Worm (Caenorhabditis elegans) whole organism, mixed stage, embryonic: Measurements from ENCODE around the gene C45G9.10.

ENCODE experiments used
- M03D4.4 ChIP-seq: sonication (generic microtip); optimal IDR thresholded peaks from 2 replicates; lab custom pipeline; 2017; ENCODE audit warnings: mild to moderate bottlenecking, missing genetic modification characterization, missing compliant biosample characterization
- bed-3 ChIP-seq: fragments of 200-800 bp; sonication (Bioruptor generic); optimal IDR thresholded peaks from 3 replicates; lab custom pipeline; 2018; ENCODE audit warnings: mild to moderate bottlenecking, missing genetic modification characterization, moderate library complexity, missing compliant biosample characterization
- blmp-1 ChIP-seq: fragments of 150-350 bp; optimal IDR thresholded peaks from 2 replicates; lab custom pipeline; 2014; ENCODE audit warnings: missing biosample characterization, missing genetic modification characterization
- ceh-39 ChIP-seq: fragments of 150-350 bp; optimal IDR thresholded peaks from 2 replicates; lab custom pipeline; 2014; ENCODE audit warnings: missing biosample characterization, missing genetic modification characterization
- ceh-43 ChIP-seq: fragments of 200-800 bp; sonication (Bioruptor generic); optimal IDR thresholded peaks from 2 replicates; lab custom pipeline; 2018; ENCODE audit warnings: mild to moderate bottlenecking, missing genetic modification characterization, moderate library complexity, missing compliant biosample characterization
- ceh-83 ChIP-seq: fragments of 200-800 bp; sonication (Bioruptor generic); optimal IDR thresholded peaks from 2 replicates; lab custom pipeline; 2018; ENCODE audit warnings: mild to moderate bottlenecking, missing genetic modification characterization, missing compliant biosample characterization
- ces-1 ChIP-seq: fragments of 150-350 bp; optimal IDR thresholded peaks from 2 replicates; lab custom pipeline; 2014; ENCODE audit warnings: missing biosample characterization, missing genetic modification reagents, missing genetic modification characterization
- cnd-1 ChIP-seq: fragments of 200-800 bp; sonication (Bioruptor generic); optimal IDR thresholded peaks from 2 replicates; lab custom pipeline; 2018; ENCODE audit warnings: mild to moderate bottlenecking, missing genetic modification characterization, missing compliant biosample characterization
- drap-1 ChIP-seq: fragments of 200-800 bp; sonication (Bioruptor generic); optimal IDR thresholded peaks from 3 replicates; lab custom pipeline; 2018; ENCODE audit warnings: mild to moderate bottlenecking, missing genetic modification characterization, missing compliant biosample characterization
- elt-1 ChIP-seq: sonication (generic microtip); optimal IDR thresholded peaks from 2 replicates; lab custom pipeline; 2017; ENCODE audit warnings: missing genetic modification characterization, mild to moderate bottlenecking, missing compliant biosample characterization, antibody characterized with exemption, moderate library complexity, borderline replicate concordance; ENCODE audit not compliant: insufficient read depth
- elt-3 ChIP-seq: fragments of 150-350 bp; optimal IDR thresholded peaks from 2 replicates; lab custom pipeline; 2014; ENCODE audit warnings: missing biosample characterization, missing genetic modification characterization
- flh-1 ChIP-seq: fragments of 200-800 bp; sonication (Bioruptor generic); optimal IDR thresholded peaks from 2 replicates; lab custom pipeline; 2018; ENCODE audit warnings: mild to moderate bottlenecking, missing genetic modification characterization, moderate library complexity, missing compliant biosample characterization
- ham-2 ChIP-seq: fragments of 200-800 bp; sonication (Bioruptor generic); optimal IDR thresholded peaks from 2 replicates; lab custom pipeline; 2018; ENCODE audit warnings: mild to moderate bottlenecking, missing genetic modification characterization, missing compliant biosample characterization
- hlh-1 ChIP-seq: fragments of 150-350 bp; optimal IDR thresholded peaks from 2 replicates; lab custom pipeline; 2014; ENCODE audit warnings: missing biosample characterization, missing genetic modification reagents, missing genetic modification characterization
- lin-13 ChIP-seq: fragments of 150-350 bp; optimal IDR thresholded peaks from 2 replicates; lab custom pipeline; 2014; ENCODE audit warnings: missing biosample characterization, missing genetic modification characterization
- lin-32 ChIP-seq: fragments of 200-800 bp; sonication (Bioruptor generic); optimal IDR thresholded peaks from 2 replicates; lab custom pipeline; 2018; ENCODE audit warnings: mild to moderate bottlenecking, missing genetic modification characterization, missing compliant biosample characterization
- lsy-2 ChIP-seq: fragments of 150-350 bp; optimal IDR thresholded peaks from 2 replicates; lab custom pipeline; 2014; ENCODE audit warnings: missing biosample characterization, missing genetic modification characterization
- mab-5 ChIP-seq: fragments of 150-350 bp; optimal IDR thresholded peaks from 2 replicates; lab custom pipeline; 2014; ENCODE audit warnings: missing biosample characterization, missing genetic modification characterization
- mep-1 ChIP-seq: fragments of 150-350 bp; optimal IDR thresholded peaks from 2 replicates; lab custom pipeline; 2017; ENCODE audit warnings: missing biosample characterization, missing genetic modification reagents, missing genetic modification characterization, inconsistent platforms
- mls-2 ChIP-seq: sonication (generic microtip); optimal IDR thresholded peaks from 2 replicates; lab custom pipeline; 2016; ENCODE audit warnings: mild to moderate bottlenecking, missing genetic modification characterization, moderate library complexity, missing compliant biosample characterization
- nhr-12 ChIP-seq: fragments of 150-350 bp; optimal IDR thresholded peaks from 2 replicates; lab custom pipeline; 2014; ENCODE audit warnings: missing biosample characterization, missing genetic modification characterization
- nhr-2 ChIP-seq: fragments of 150-350 bp; optimal IDR thresholded peaks from 2 replicates; lab custom pipeline; 2014; ENCODE audit warnings: missing biosample characterization, missing genetic modification characterization
- nhr-237 ChIP-seq: fragments of 150-350 bp; optimal IDR thresholded peaks from 2 replicates; lab custom pipeline; 2014; ENCODE audit warnings: missing biosample characterization, missing genetic modification characterization
- nhr-28 ChIP-seq: fragments of 150-350 bp; optimal IDR thresholded peaks from 2 replicates; lab custom pipeline; 2014; ENCODE audit warnings: missing biosample characterization, missing genetic modification characterization
- nhr-76 ChIP-seq: sonication (generic microtip); optimal IDR thresholded peaks from 2 replicates; lab custom pipeline; 2017; ENCODE audit warnings: missing biosample characterization, missing genetic modification characterization
- pha-4 ChIP-seq: fragments of 150-350 bp; optimal IDR thresholded peaks from 2 replicates; lab custom pipeline; 2018; ENCODE audit warnings: missing biosample characterization, missing genetic modification reagents, missing genetic modification characterization
- sem-2 ChIP-seq: fragments of 200-800 bp; sonication (Bioruptor generic); optimal IDR thresholded peaks from 2 replicates; lab custom pipeline; 2018; ENCODE audit warnings: mild to moderate bottlenecking, missing genetic modification characterization, missing compliant biosample characterization
- snpc-4 ChIP-seq: fragments of 150-350 bp; optimal IDR thresholded peaks from 2 replicates; lab custom pipeline; 2014; ENCODE audit warnings: missing biosample characterization, missing genetic modification characterization
- sptf-1 ChIP-seq: sonication (generic microtip); optimal IDR thresholded peaks from 2 replicates; lab custom pipeline; 2017; ENCODE audit warnings: mild to moderate bottlenecking, missing genetic modification characterization, moderate library complexity, missing compliant biosample characterization
- tbx-8 ChIP-seq: fragments of 200-800 bp; sonication (Bioruptor generic); optimal IDR thresholded peaks from 2 replicates; lab custom pipeline; 2018; ENCODE audit warnings: mild to moderate bottlenecking, missing genetic modification characterization, moderate library complexity, missing compliant biosample characterization
- unc-120 ChIP-seq: sonication (generic microtip); optimal IDR thresholded peaks from 2 replicates; lab custom pipeline; 2017; ENCODE audit warnings: missing genetic modification characterization, missing compliant biosample characterization; ENCODE audit not compliant: poor library complexity, severe bottlenecking
- unc-39 ChIP-seq: fragments of 150-350 bp; optimal IDR thresholded peaks from 2 replicates; lab custom pipeline; 2014; ENCODE audit warnings: missing biosample characterization, missing genetic modification characterization
- unc-62 ChIP-seq: fragments of 150-350 bp; optimal IDR thresholded peaks from 2 replicates; lab custom pipeline; 2014; ENCODE audit warnings: missing biosample characterization, missing genetic modification reagents, missing genetic modification characterization
- zip-8 ChIP-seq: fragments of 150-350 bp; optimal IDR thresholded peaks from 2 replicates; lab custom pipeline; 2014; ENCODE audit warnings: missing biosample characterization, missing genetic modification characterization
- ztf-11 ChIP-seq: fragments of 150-350 bp; optimal IDR thresholded peaks from 2 replicates; lab custom pipeline; 2014; ENCODE audit warnings: missing biosample characterization, missing genetic modification characterization

C45G9.10 gene

ce11 chrIII:5022964-5023363 lies 38.7 kb downstream of the C45G9.10 start, which contains the start of gene R144.13:
Gene R144.13, plus strand, starts transcription at chrIII:5023264.
- no peak for TF ChIP-seq blmp-1 (tag; lab: Kevin White, UChicago)
- TF ChIP-seq mep-1 (tag; lab: Kevin White, UChicago) = no peak
- no peak for TF ChIP-seq ham-2 (GFP tag; lab: Kevin White, UChicago)
- no peak for TF ChIP-seq pha-4
- TF ChIP-seq unc-62 = no peak
- TF ChIP-seq tbx-8 (GFP tag; lab: Kevin White, UChicago) = no peak
- no peak for TF ChIP-seq M03D4.4 (tag; lab: Kevin White, UChicago)
- TF ChIP-seq elt-1 (tag; lab: Kevin White, UChicago) = no peak
- TF ChIP-seq ceh-39 (tag; lab: Kevin White, UChicago) = no peak
- TF ChIP-seq nhr-28 (tag; lab: Kevin White, UChicago) = no peak
- no peak for TF ChIP-seq ceh-83 (GFP tag; lab: Kevin White, UChicago)
- TF ChIP-seq lin-13 (tag; lab: Kevin White, UChicago) = no peak
- TF ChIP-seq nhr-12 = no peak
- no peak for TF ChIP-seq bed-3 (GFP tag; lab: Kevin White, UChicago)
- TF ChIP-seq lsy-2 = no peak
- no peak for TF ChIP-seq mab-5 (tag; lab: Kevin White, UChicago)
- no peak for TF ChIP-seq snpc-4 (tag; lab: Kevin White, UChicago)
- no peak for TF ChIP-seq lin-32 (GFP tag; lab: Kevin White, UChicago)
- TF ChIP-seq nhr-237 (tag; lab: Kevin White, UChicago) = no peak

- TF ChIP-seq lin-32 (GFP tag; lab: Kevin White, UChicago) (no peak), ztf-11 (tag; lab: Kevin White, UChicago) (no peak)
Measured at ce11 chrIII:5021689-5022088, 40.0 kb downstream of the C45G9.10 start, which contains the start of gene R144.3. Gene R144.3, plus strand, starts transcription at chrIII:5021989.

ce11 chrIII:5020924-5021323 lies 40.8 kb downstream of the C45G9.10 start, which contains the start of gene mdt-11:
Gene mdt-11, plus strand, starts transcription at chrIII:5021224.
- TF ChIP-seq drap-1 (GFP tag; lab: Kevin White, UChicago) = no peak
- TF ChIP-seq elt-3 (tag; lab: Kevin White, UChicago) = no peak
- no peak for TF ChIP-seq ceh-83 (GFP tag; lab: Kevin White, UChicago)
- TF ChIP-seq pha-4 = no peak
- no peak for TF ChIP-seq sem-2 (GFP tag; lab: Kevin White, UChicago)
- TF ChIP-seq nhr-2 (tag; lab: Kevin White, UChicago) = no peak
- no peak for TF ChIP-seq nhr-237 (tag; lab: Kevin White, UChicago)
- no peak for TF ChIP-seq sptf-1 (tag; lab: Kevin White, UChicago)
- no peak for TF ChIP-seq mls-2 (tag; lab: Kevin White, UChicago)
- TF ChIP-seq ces-1 = no peak
- no peak for TF ChIP-seq unc-120 (tag; lab: Kevin White, UChicago)
- TF ChIP-seq cnd-1 (tag; lab: Kevin White, UChicago) = no peak
- TF ChIP-seq ceh-43 (GFP tag; lab: Kevin White, UChicago) = no peak
- no peak for TF ChIP-seq tbx-8 (GFP tag; lab: Kevin White, UChicago)
- no peak for TF ChIP-seq nhr-76

- TF ChIP-seq nhr-28 (tag; lab: Kevin White, UChicago) = peak; percentile 49
- peak; percentile 88 for TF ChIP-seq drap-1 (GFP tag; lab: Kevin White, UChicago)
- TF ChIP-seq zip-8 (tag; lab: Kevin White, UChicago) = no peak
- peak; percentile 88 for TF ChIP-seq ztf-11 (tag; lab: Kevin White, UChicago)
- TF ChIP-seq cnd-1 (tag; lab: Kevin White, UChicago) = peak; percentile 77
- peak; percentile 98 for TF ChIP-seq pha-4
- TF ChIP-seq bed-3 (GFP tag; lab: Kevin White, UChicago) = no peak
- TF ChIP-seq M03D4.4 (tag; lab: Kevin White, UChicago) = peak; percentile 84
- TF ChIP-seq nhr-76 = peak; percentile 17
- peak; percentile 32 for TF ChIP-seq elt-3 (tag; lab: Kevin White, UChicago)
- TF ChIP-seq unc-62 = peak; percentile 47
- TF ChIP-seq elt-1 (tag; lab: Kevin White, UChicago) = peak; percentile 63
- TF ChIP-seq unc-120 (tag; lab: Kevin White, UChicago) = peak; percentile 75
- TF ChIP-seq lin-32 (GFP tag; lab: Kevin White, UChicago) = peak; percentile 32
- peak; percentile 38 for TF ChIP-seq mab-5 (tag; lab: Kevin White, UChicago)
- TF ChIP-seq tbx-8 (GFP tag; lab: Kevin White, UChicago) = peak; percentile 4
- TF ChIP-seq snpc-4 (tag; lab: Kevin White, UChicago) = no peak
- TF ChIP-seq ceh-43 (GFP tag; lab: Kevin White, UChicago) = peak; percentile 61
- peak; percentile 64 for TF ChIP-seq ceh-39 (tag; lab: Kevin White, UChicago)
- peak; percentile 98 for TF ChIP-seq mep-1 (tag; lab: Kevin White, UChicago)
- peak; percentile 95 for TF ChIP-seq nhr-237 (tag; lab: Kevin White, UChicago)
- peak; percentile 99 for TF ChIP-seq lin-13 (tag; lab: Kevin White, UChicago)
- TF ChIP-seq sem-2 (GFP tag; lab: Kevin White, UChicago) = peak; percentile 8
- peak; percentile 69 for TF ChIP-seq ceh-83 (GFP tag; lab: Kevin White, UChicago)
- TF ChIP-seq mls-2 (tag; lab: Kevin White, UChicago) = peak; percentile 87
- peak; percentile 54 for TF ChIP-seq hlh-1 (tag; lab: Kevin White, UChicago)
- peak; percentile 93 for TF ChIP-seq sptf-1 (tag; lab: Kevin White, UChicago)
- peak; percentile 93 for TF ChIP-seq ham-2 (GFP tag; lab: Kevin White, UChicago)
- no peak for TF ChIP-seq flh-1
- no peak for TF ChIP-seq nhr-2 (tag; lab: Kevin White, UChicago)
- peak; percentile 90 for TF ChIP-seq lsy-2
- peak; percentile 25 for TF ChIP-seq blmp-1 (tag; lab: Kevin White, UChicago)
- peak; percentile 67 for TF ChIP-seq nhr-12
- TF ChIP-seq unc-39 (tag; lab: Kevin White, UChicago) = peak; percentile 61
- peak; percentile 51 for TF ChIP-seq ces-1
Measured at ce11 chrIII:5018116-5018689, 43.5 kb downstream of the C45G9.10 start, which contains the start of gene wip-1. Gene wip-1, plus strand, starts transcription at chrIII:5018639.
